Worm (Caenorhabditis elegans): Measurements from ENCODE around the gene C55A6.6.
"Not testable (repeated sequence)": the region's sequence is repeated elsewhere in the genome, so short reads cannot be mapped to it uniquely, and the experiment has no call there.

C55A6.6 gene

ce11 chrV:11484404-11484803 lies 30.1 kb downstream of the C55A6.6 start:
- no peak for TF ChIP-seq W03F9.2 (tag; optimal IDR thresholded peaks at IDR 0.05)
- TF ChIP-seq dao-5 (tag; optimal IDR thresholded peaks at IDR 0.05): no peak
- TF ChIP-seq him-1 (tag; optimal IDR thresholded peaks at IDR 0.05): no peak

ce11 chrV:11483580-11484092 lies 30.9 kb downstream of the C55A6.6 start, which contains the start of gene col-157:
TSS of gene col-157 (plus strand) at chrV:11484042.
- not testable (repeated sequence) for TF ChIP-seq W03F9.2, him-1, dao-5 (tag; optimal IDR thresholded peaks at IDR 0.05)

- TF ChIP-seq him-1, W03F9.2, dao-5 (tag; optimal IDR thresholded peaks at IDR 0.05): not testable (repeated sequence)
Measured at ce11 chrV:11480734-11481133, 33.8 kb downstream of the C55A6.6 start, which contains the start of gene T11F9.14. TSS of gene T11F9.14 (minus strand) at chrV:11480834.

- TF ChIP-seq him-1 (tag; optimal IDR thresholded peaks at IDR 0.05) (no peak), W03F9.2 (tag; optimal IDR thresholded peaks at IDR 0.05) (no peak), dao-5 (tag; optimal IDR thresholded peaks at IDR 0.05) (no peak)
Measured at ce11 chrV:11479406-11479805, 35.1 kb downstream of the C55A6.6 start, which contains the start of gene T11F9.22. TSS of gene T11F9.22 (plus strand) at chrV:11479706.

ce11 chrV:11475638-11476037 lies 38.9 kb downstream of the C55A6.6 start, which contains the start of gene T11F9.7:
TSS of gene T11F9.7 (plus strand) at chrV:11475938.
- TF ChIP-seq W03F9.2, dao-5, him-1 (tag; optimal IDR thresholded peaks at IDR 0.05): not testable (repeated sequence)

ce11 chrV:11474399-11474798 lies 40.1 kb downstream of the C55A6.6 start, which contains the start of gene nas-22:
TSS of gene nas-22 (plus strand) at chrV:11474699.
- TF ChIP-seq W03F9.2 (tag; optimal IDR thresholded peaks at IDR 0.05) (no peak), dao-5 (tag; optimal IDR thresholded peaks at IDR 0.05) (no peak), him-1 (tag; optimal IDR thresholded peaks at IDR 0.05) (no peak)

- TF ChIP-seq him-1 (tag; optimal IDR thresholded peaks at IDR 0.05) (no peak), W03F9.2 (tag; optimal IDR thresholded peaks at IDR 0.05) (no peak), dao-5 (tag; optimal IDR thresholded peaks at IDR 0.05) (no peak)
Measured at ce11 chrV:11472209-11472608, 42.3 kb downstream of the C55A6.6 start, which contains the start of the genes nas-20 and nas-21. TSS of gene nas-20 (minus strand) at chrV:11472309. TSS of gene nas-21 (plus strand) at chrV:11472564.

ce11 chrV:11470210-11470713 lies 44.3 kb downstream of the C55A6.6 start, which contains the start of gene aat-6:
TSS of gene aat-6 (minus strand) at chrV:11470663.
- TF ChIP-seq him-1 (tag; optimal IDR thresholded peaks at IDR 0.05) (no peak), dao-5 (tag; optimal IDR thresholded peaks at IDR 0.05) (no peak), W03F9.2 (tag; optimal IDR thresholded peaks at IDR 0.05) (no peak)
